Worm (Caenorhabditis elegans) whole organism, mixed stage, embryonic: ENCODE results near the gene clec-73.
"Not testable (repeated sequence)": the region's sequence is repeated elsewhere in the genome, so short reads cannot be mapped to it uniquely, and the experiment has no call there.

Experiments used
- M03D4.4 ChIP-seq: sonication (generic microtip); optimal IDR thresholded peaks from 2 replicates; lab custom pipeline; 2017; ENCODE audit warnings: mild to moderate bottlenecking, missing genetic modification characterization, missing compliant biosample characterization
- bed-3 ChIP-seq: fragments of 200-800 bp; sonication (Bioruptor generic); optimal IDR thresholded peaks from 3 replicates; lab custom pipeline; 2018; ENCODE audit warnings: mild to moderate bottlenecking, missing genetic modification characterization, moderate library complexity, missing compliant biosample characterization
- blmp-1 ChIP-seq: fragments of 150-350 bp; optimal IDR thresholded peaks from 2 replicates; lab custom pipeline; 2014; ENCODE audit warnings: missing biosample characterization, missing genetic modification characterization
- ceh-43 ChIP-seq: fragments of 200-800 bp; sonication (Bioruptor generic); optimal IDR thresholded peaks from 2 replicates; lab custom pipeline; 2018; ENCODE audit warnings: mild to moderate bottlenecking, missing genetic modification characterization, moderate library complexity, missing compliant biosample characterization
- ces-1 ChIP-seq: fragments of 150-350 bp; optimal IDR thresholded peaks from 2 replicates; lab custom pipeline; 2014; ENCODE audit warnings: missing biosample characterization, missing genetic modification reagents, missing genetic modification characterization
- cnd-1 ChIP-seq: fragments of 200-800 bp; sonication (Bioruptor generic); optimal IDR thresholded peaks from 2 replicates; lab custom pipeline; 2018; ENCODE audit warnings: mild to moderate bottlenecking, missing genetic modification characterization, missing compliant biosample characterization
- drap-1 ChIP-seq: fragments of 200-800 bp; sonication (Bioruptor generic); optimal IDR thresholded peaks from 3 replicates; lab custom pipeline; 2018; ENCODE audit warnings: mild to moderate bottlenecking, missing genetic modification characterization, missing compliant biosample characterization
- elt-1 ChIP-seq: sonication (generic microtip); optimal IDR thresholded peaks from 2 replicates; lab custom pipeline; 2017; ENCODE audit warnings: missing genetic modification characterization, mild to moderate bottlenecking, missing compliant biosample characterization, antibody characterized with exemption, moderate library complexity, borderline replicate concordance; ENCODE audit not compliant: insufficient read depth
- elt-3 ChIP-seq: fragments of 150-350 bp; optimal IDR thresholded peaks from 2 replicates; lab custom pipeline; 2014; ENCODE audit warnings: missing biosample characterization, missing genetic modification characterization
- ham-2 ChIP-seq: fragments of 200-800 bp; sonication (Bioruptor generic); optimal IDR thresholded peaks from 2 replicates; lab custom pipeline; 2018; ENCODE audit warnings: mild to moderate bottlenecking, missing genetic modification characterization, missing compliant biosample characterization
- lin-32 ChIP-seq: fragments of 200-800 bp; sonication (Bioruptor generic); optimal IDR thresholded peaks from 2 replicates; lab custom pipeline; 2018; ENCODE audit warnings: mild to moderate bottlenecking, missing genetic modification characterization, missing compliant biosample characterization
- lsy-2 ChIP-seq: fragments of 150-350 bp; optimal IDR thresholded peaks from 2 replicates; lab custom pipeline; 2014; ENCODE audit warnings: missing biosample characterization, missing genetic modification characterization
- mab-5 ChIP-seq: fragments of 150-350 bp; optimal IDR thresholded peaks from 2 replicates; lab custom pipeline; 2014; ENCODE audit warnings: missing biosample characterization, missing genetic modification characterization
- mls-2 ChIP-seq: sonication (generic microtip); optimal IDR thresholded peaks from 2 replicates; lab custom pipeline; 2016; ENCODE audit warnings: mild to moderate bottlenecking, missing genetic modification characterization, moderate library complexity, missing compliant biosample characterization
- nhr-12 ChIP-seq: fragments of 150-350 bp; optimal IDR thresholded peaks from 2 replicates; lab custom pipeline; 2014; ENCODE audit warnings: missing biosample characterization, missing genetic modification characterization
- nhr-2 ChIP-seq: fragments of 150-350 bp; optimal IDR thresholded peaks from 2 replicates; lab custom pipeline; 2014; ENCODE audit warnings: missing biosample characterization, missing genetic modification characterization
- nhr-237 ChIP-seq: fragments of 150-350 bp; optimal IDR thresholded peaks from 2 replicates; lab custom pipeline; 2014; ENCODE audit warnings: missing biosample characterization, missing genetic modification characterization
- nhr-28 ChIP-seq: fragments of 150-350 bp; optimal IDR thresholded peaks from 2 replicates; lab custom pipeline; 2014; ENCODE audit warnings: missing biosample characterization, missing genetic modification characterization
- pha-4 ChIP-seq: fragments of 150-350 bp; optimal IDR thresholded peaks from 2 replicates; lab custom pipeline; 2018; ENCODE audit warnings: missing biosample characterization, missing genetic modification reagents, missing genetic modification characterization
- sem-2 ChIP-seq: fragments of 200-800 bp; sonication (Bioruptor generic); optimal IDR thresholded peaks from 2 replicates; lab custom pipeline; 2018; ENCODE audit warnings: mild to moderate bottlenecking, missing genetic modification characterization, missing compliant biosample characterization
- snpc-4 ChIP-seq: fragments of 150-350 bp; optimal IDR thresholded peaks from 2 replicates; lab custom pipeline; 2014; ENCODE audit warnings: missing biosample characterization, missing genetic modification characterization
- sptf-1 ChIP-seq: sonication (generic microtip); optimal IDR thresholded peaks from 2 replicates; lab custom pipeline; 2017; ENCODE audit warnings: mild to moderate bottlenecking, missing genetic modification characterization, moderate library complexity, missing compliant biosample characterization
- tbx-8 ChIP-seq: fragments of 200-800 bp; sonication (Bioruptor generic); optimal IDR thresholded peaks from 2 replicates; lab custom pipeline; 2018; ENCODE audit warnings: mild to moderate bottlenecking, missing genetic modification characterization, moderate library complexity, missing compliant biosample characterization
- unc-120 ChIP-seq: sonication (generic microtip); optimal IDR thresholded peaks from 2 replicates; lab custom pipeline; 2017; ENCODE audit warnings: missing genetic modification characterization, missing compliant biosample characterization; ENCODE audit not compliant: poor library complexity, severe bottlenecking
- unc-39 ChIP-seq: fragments of 150-350 bp; optimal IDR thresholded peaks from 2 replicates; lab custom pipeline; 2014; ENCODE audit warnings: missing biosample characterization, missing genetic modification characterization
- unc-62 ChIP-seq: fragments of 150-350 bp; optimal IDR thresholded peaks from 2 replicates; lab custom pipeline; 2014; ENCODE audit warnings: missing biosample characterization, missing genetic modification reagents, missing genetic modification characterization
- ztf-11 ChIP-seq: fragments of 150-350 bp; optimal IDR thresholded peaks from 2 replicates; lab custom pipeline; 2014; ENCODE audit warnings: missing biosample characterization, missing genetic modification characterization

clec-73 gene

ce11 chrIV:3911848-3912247 lies 44.1 kb downstream of the clec-73 start, which contains the start of gene F56D6.18:
F56D6.18 (minus strand) TSS chrIV:3911948.
- not testable (repeated sequence) for TF ChIP-seq ztf-11 (tag; lab: Kevin White, UChicago); elt-3 (tag; lab: Kevin White, UChicago); cnd-1

- TF ChIP-seq ztf-11 (tag; lab: Kevin White, UChicago) (no peak), elt-3 (tag; lab: Kevin White, UChicago) (no peak), tbx-8 (GFP tag; lab: Kevin White, UChicago) (no peak), unc-62 (GFP tag; lab: Kevin White, UChicago) (no peak), nhr-28 (tag; lab: Kevin White, UChicago) (no peak), M03D4.4 (tag; lab: Kevin White, UChicago) (no peak), mab-5 (tag; lab: Kevin White, UChicago) (no peak), nhr-237 (no peak), nhr-12 (tag; lab: Kevin White, UChicago) (no peak), lin-32 (GFP tag; lab: Kevin White, UChicago) (no peak), ceh-43 (no peak), elt-1 (no peak), mls-2 (tag; lab: Kevin White, UChicago) (no peak)
These were observed 46.9 kb downstream of the clec-73 start, which contains the start of gene F56D6.13 for ce11 chrIV:3909114-3909513. F56D6.13 (plus strand) TSS chrIV:3909414.

ce11 chrIV:3907506-3908188 lies 48.3 kb downstream of the clec-73 start, which contains the start of the genes F56D6.22 and F56D6.12:
F56D6.22 (minus strand) TSS chrIV:3907606.
F56D6.12 (plus strand) TSS chrIV:3908138.
- TF ChIP-seq cnd-1 (no peak), ztf-11 (tag; lab: Kevin White, UChicago) (no peak), sem-2 (GFP tag; lab: Kevin White, UChicago) (no peak), pha-4 (tag; lab: Kevin White, UChicago) (no peak), nhr-2 (tag; lab: Kevin White, UChicago) (no peak), ces-1 (GFP tag; lab: Kevin White, UChicago) (no peak), nhr-12 (tag; lab: Kevin White, UChicago) (no peak), M03D4.4 (tag; lab: Kevin White, UChicago) (no peak), lsy-2 (tag; lab: Kevin White, UChicago) (no peak), elt-1 (no peak), sptf-1 (tag; lab: Kevin White, UChicago) (no peak)

ce11 chrIV:3906393-3906792 lies 49.6 kb downstream of the clec-73 start, which contains the start of gene F56D6.11:
F56D6.11 (minus strand) TSS chrIV:3906493.
- TF ChIP-seq ceh-43 = no peak
- TF ChIP-seq bed-3 (GFP tag; lab: Kevin White, UChicago) = no peak
- no peak for TF ChIP-seq ces-1 (GFP tag; lab: Kevin White, UChicago)
- no peak for TF ChIP-seq unc-62 (GFP tag; lab: Kevin White, UChicago)

ce11 chrIV:3904620-3905019 lies 51.4 kb downstream of the clec-73 start, which contains the start of gene F56D6.21:
F56D6.21 (plus strand) TSS chrIV:3904920.
- no peak for TF ChIP-seq snpc-4 (tag; lab: Kevin White, UChicago)
- no peak for TF ChIP-seq drap-1 (GFP tag; lab: Kevin White, UChicago)
- no peak for TF ChIP-seq cnd-1
- TF ChIP-seq unc-62 (GFP tag; lab: Kevin White, UChicago) = no peak
- no peak for TF ChIP-seq sem-2 (GFP tag; lab: Kevin White, UChicago)
- TF ChIP-seq ces-1 (GFP tag; lab: Kevin White, UChicago) = no peak
- TF ChIP-seq blmp-1 = no peak
- no peak for TF ChIP-seq nhr-237
- TF ChIP-seq mab-5 (tag; lab: Kevin White, UChicago) = no peak
- no peak for TF ChIP-seq mls-2 (tag; lab: Kevin White, UChicago)
- no peak for TF ChIP-seq ham-2 (GFP tag; lab: Kevin White, UChicago)
- no peak for TF ChIP-seq nhr-12 (tag; lab: Kevin White, UChicago)
- TF ChIP-seq unc-120 (tag; lab: Kevin White, UChicago) = no peak
- TF ChIP-seq M03D4.4 (tag; lab: Kevin White, UChicago) = no peak
- no peak for TF ChIP-seq unc-39
- no peak for TF ChIP-seq lin-32 (GFP tag; lab: Kevin White, UChicago)
